Worm (Caenorhabditis elegans) whole organism, L4/young adult: ENCODE results near the gene ceh-1.

ENCODE experiments used
- W03F9.2 ChIP-seq: fragments of 150-350 bp; optimal IDR thresholded peaks from 2 replicates; lab custom pipeline; 2014; ENCODE audit warnings: missing biosample characterization, missing genetic modification characterization
- dao-5 ChIP-seq: sonication (generic microtip); optimal IDR thresholded peaks from 2 replicates; lab custom pipeline; 2016; ENCODE audit warnings: missing genotype, missing genetic modification characterization, moderate library complexity, missing compliant biosample characterization
- him-1 ChIP-seq: sonication (generic microtip); optimal IDR thresholded peaks from 2 replicates; lab custom pipeline; 2016; ENCODE audit warnings: missing genotype, missing genetic modification reagents, missing genetic modification characterization, missing compliant biosample characterization

The ceh-1 gene

DNA sequence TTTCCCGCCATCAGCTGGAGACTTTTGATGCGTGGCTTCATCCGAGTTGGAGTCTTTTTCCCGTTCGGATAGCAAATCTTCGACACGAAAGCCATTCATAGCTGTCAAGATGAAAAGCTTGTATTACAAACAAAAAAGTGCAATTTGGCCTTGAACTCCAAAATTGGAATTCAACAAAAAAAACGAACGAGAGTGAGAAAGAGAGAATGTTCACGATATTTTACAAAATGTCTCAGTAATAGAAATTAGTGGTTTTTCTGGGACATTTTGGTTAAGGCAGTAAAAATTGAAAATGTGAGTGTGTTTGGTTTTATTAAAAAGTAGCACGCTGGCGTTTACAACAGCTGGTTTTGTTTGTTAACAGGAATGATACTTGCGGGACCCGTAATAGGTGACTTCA is at the start of gene ceh-1:
Gene ceh-1, minus strand, starts transcription at position 101 of the 400 bp plus-strand sequence.
- TF ChIP-seq W03F9.2 (no peak), dao-5 (no peak), him-1 (no peak)

DNA sequence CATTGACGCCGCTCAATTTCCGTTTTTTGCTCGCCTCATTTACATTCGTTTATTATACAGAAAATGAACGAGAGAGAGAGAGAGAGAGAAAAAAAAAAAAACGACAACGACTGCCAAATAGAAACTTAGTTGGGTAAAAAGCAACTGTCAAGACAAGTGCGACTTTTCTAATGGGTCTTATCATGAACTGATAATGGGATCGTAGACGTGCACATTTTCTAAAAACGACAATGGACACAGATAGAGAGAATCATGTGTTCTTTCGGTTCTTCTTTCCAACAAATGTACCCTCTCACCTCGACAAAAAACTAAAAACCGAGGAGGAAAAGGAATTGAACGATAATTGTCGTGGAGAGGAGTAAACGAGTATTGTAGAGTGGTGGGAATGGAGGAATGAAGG is 46.1 kb upstream of the ceh-1 start:
- TF ChIP-seq W03F9.2 (no peak), him-1 (no peak)

DNA sequence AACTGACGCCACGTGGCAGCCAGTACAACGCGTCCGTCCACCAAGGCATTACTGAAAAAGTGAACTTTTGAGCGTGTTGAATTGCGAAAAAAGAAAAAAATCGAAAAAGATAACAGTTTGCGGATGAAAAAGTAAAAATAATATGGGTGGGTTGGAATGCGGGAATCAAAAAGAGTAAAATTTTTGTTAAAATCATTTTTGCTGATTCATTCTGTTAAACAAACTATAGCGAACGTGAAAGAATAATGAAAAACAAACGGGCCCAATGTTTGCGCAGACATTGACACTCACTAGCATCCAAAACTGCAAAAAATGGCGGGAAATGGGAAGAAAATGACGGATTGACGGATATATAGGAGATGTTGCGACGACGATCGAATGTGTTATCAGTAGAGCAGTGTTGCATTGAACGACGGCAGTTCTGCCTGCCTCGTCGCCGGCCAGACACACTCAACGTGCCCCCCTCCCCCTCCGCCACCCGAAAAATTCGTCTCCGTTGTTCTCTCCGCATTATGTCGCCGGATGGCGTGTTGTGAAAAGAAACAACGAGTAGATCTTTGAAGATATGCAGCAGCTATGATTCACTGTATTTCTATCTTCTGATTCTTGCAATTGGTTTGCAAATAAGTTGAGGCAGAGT is 45.6 kb upstream of the ceh-1 start, which contains the start of gene hyl-2:
Gene hyl-2, minus strand, starts transcription at position 51 of the 640 bp plus-strand sequence.
- no peak for TF ChIP-seq W03F9.2
- TF ChIP-seq him-1: no peak
- no peak for TF ChIP-seq dao-5

DNA sequence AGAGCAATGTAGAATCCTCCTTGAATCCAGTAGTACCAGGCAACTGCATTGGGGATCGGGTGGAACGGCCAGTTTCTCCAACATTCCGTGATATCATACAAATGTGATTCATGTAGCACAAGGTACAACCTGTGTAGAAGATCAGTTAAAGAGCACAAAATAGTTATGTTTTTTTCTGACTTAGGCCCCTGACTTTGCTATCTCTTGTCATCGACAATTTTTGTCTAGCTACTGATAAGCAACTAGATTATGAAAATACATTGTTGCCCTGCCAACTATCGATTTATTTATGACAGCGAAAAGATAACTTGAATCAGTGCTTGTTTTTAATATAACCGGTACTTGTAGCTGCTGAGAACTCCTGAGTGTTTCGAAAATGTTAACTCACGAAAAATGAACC is 44.3 kb upstream of the ceh-1 start:
- no peak for TF ChIP-seq W03F9.2
- no peak for TF ChIP-seq him-1
- TF ChIP-seq dao-5: no peak

DNA sequence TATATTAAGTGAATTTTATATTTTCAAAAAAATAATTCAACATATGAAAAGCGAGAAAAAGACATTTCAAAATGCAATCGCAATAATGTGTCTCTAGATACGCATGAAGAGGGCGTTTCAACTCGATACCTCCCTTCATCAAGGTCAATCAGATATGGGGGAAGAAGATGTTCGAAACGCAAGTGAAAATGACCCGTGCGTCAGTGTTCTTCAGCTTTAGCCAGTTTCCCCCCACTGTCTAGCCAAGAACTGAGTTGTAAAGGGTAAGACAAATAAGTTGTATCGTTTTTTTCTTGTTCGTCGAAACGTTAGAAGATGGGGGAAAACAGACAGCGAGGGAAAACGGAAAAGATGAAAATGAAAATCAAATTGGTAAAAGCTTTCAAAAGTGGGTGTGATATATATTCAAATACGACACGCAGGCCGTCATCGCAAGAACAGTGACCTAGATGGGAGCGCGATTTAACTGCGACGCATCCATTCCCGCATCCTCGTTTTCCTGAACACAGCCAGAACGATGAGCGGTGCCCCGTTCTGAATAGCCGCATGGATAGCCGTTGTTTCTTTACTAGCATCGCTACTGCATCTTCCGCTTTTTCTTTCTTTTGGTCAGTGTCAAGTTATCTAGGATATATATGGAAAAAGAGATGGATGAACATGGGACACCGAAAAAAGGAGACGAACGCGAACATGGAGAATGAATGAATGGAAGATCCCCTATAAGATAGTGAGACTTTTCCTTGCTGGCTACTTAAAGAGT is 40.8 kb upstream of the ceh-1 start:
- TF ChIP-seq W03F9.2 (no peak), him-1 (no peak), dao-5 (no peak)

DNA sequence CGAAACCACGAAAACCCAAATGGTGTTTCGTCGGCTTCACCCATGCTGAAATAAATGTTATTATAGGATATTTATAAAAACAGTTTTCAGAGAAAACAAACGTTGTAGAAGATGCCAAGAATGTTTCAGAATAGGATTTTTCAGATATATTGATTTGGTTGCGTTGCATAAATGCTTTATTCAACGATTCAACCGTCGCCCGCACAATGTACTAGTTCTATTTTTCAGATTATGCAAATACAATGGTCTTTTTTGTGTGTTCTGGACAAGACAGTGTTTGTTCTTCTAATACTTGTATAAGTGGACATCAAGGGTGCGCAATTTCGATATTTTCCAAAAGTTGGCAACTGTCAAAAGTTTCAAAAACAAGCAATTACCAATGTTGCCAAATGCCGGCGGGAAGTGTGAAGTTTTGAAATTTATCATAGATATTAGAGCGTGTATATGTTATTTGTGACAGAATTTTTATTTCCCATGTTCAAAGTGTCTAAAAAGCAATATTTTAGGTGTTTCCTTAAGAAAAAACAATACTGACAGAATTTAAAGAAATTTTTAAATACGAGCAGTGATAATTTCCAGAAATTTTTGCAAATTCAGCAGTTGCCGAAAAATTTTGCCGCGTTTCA is 37.3 kb upstream of the ceh-1 start, which contains the start of gene K02G10.5:
Gene K02G10.5, minus strand, starts transcription at position 51 of the 626 bp plus-strand sequence.
- TF ChIP-seq dao-5 (no peak), W03F9.2 (no peak), him-1 (no peak)

DNA sequence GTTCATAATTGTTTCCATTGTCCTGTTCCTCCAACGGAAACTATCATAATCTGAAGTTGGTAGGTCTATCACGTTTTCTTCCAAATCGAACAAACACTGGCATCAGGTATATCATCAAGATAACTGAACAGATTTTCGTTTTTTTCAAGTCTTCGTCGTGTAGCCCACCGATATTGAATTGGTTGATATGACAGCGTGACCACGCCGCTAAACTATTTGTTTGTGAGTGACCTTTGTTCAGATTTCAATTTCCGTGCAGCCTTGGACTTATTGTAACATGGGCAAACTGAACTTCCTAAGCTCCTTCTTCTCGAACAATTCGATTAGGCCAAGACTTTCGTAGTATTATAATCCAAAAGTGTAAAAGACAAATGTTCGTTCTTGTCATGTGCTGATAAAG is 31.6 kb upstream of the ceh-1 start:
- no peak for TF ChIP-seq him-1
- no peak for TF ChIP-seq dao-5
- TF ChIP-seq W03F9.2: no peak

DNA sequence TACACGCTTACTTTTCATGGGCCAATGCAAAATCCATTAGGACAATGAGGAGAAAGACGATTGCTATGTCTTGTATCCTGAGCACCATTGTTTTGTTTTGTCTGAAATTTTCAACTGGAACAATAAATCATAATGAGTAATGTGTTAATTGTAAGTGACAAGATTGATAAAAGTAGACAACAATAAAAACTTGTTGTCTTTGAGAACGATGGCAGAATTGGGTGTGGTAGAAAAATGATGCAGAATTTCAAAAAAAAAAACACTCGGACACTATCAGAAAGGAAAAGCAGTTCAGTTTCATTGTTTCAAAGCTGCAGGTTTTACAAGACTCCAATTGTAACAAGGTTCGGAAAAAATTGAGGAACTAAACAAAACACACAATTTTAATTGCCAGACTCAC is 28.7 kb upstream of the ceh-1 start, which contains the start of gene K02G10.15:
Gene K02G10.15, minus strand, starts transcription at position 101 of the 400 bp plus-strand sequence.
- TF ChIP-seq him-1 (no peak), dao-5 (no peak), W03F9.2 (no peak)

DNA sequence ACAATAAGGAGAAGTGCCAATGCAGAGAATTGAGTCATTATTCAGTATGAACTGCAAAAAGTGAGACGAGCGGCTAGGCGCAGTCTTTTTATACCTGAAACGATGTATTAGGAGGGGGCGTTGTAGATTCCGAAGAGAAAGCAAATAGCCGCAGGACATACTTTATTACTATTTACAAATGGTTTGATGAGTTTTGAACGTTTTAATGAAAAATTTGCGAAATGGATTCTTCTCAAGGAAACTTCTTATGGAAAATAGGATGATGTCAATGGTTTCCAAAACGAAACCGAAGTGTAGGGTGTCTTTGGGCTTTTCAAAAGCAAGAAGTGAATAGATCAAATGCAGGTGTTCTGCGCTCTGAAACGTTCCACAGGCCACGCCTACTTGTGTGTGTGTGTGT is 24.1 kb upstream of the ceh-1 start, which contains the start of gene flp-11:
Gene flp-11, minus strand, starts transcription at position 101 of the 400 bp plus-strand sequence.
- TF ChIP-seq him-1 (no peak), W03F9.2 (no peak), dao-5 (no peak)

DNA sequence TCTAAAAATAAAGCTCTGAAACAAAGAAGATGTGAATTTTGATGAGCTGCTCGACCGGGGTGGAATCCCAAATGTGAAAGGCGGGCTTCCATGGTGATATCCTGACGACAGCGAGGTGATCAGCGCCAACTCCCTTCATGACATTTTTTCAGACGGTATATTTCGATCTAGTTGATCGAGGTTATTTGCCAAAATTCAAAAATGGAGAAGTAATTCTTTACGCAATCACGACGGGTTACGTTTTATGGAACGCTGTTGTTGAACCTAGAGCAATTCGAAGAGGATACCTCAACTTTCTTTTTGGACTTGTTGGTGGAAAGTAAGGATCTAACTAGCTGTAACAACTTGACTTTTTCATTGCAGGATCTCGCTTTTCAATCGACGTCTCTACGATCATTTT is 22.7 kb upstream of the ceh-1 start:
- TF ChIP-seq him-1 (no peak), dao-5 (no peak), W03F9.2 (no peak)

DNA sequence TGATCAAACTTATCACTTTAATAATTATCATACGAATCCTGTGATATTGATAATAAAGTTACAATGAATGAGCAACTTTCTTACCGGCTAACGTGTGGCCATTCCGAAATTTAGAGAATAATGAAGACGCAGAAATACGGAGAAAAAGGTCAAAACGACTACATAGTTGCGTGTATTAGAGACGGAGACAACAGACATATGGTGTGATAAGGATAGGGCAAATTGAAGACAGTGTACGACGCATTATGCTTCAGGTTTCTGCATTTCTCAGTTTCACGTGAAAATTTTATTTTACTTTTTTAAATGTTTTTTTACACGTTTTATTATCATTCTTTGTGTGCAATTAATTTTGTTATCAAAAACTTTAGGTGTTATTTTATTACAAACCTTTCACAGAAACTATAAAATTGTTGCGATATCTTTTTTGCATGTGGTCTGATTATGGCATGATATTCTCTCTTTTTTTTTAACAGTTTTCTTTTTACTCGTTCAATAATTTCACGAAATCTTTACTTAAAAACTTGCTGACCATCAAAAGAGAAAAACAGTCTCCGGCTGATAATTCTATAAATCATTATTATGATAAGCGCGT is 19.3 kb upstream of the ceh-1 start, which contains the start of gene tmem-135:
Gene tmem-135, plus strand, starts transcription at position 542 of the 592 bp plus-strand sequence.
- TF ChIP-seq dao-5: no peak
- no peak for TF ChIP-seq W03F9.2
- TF ChIP-seq him-1: no peak

DNA sequence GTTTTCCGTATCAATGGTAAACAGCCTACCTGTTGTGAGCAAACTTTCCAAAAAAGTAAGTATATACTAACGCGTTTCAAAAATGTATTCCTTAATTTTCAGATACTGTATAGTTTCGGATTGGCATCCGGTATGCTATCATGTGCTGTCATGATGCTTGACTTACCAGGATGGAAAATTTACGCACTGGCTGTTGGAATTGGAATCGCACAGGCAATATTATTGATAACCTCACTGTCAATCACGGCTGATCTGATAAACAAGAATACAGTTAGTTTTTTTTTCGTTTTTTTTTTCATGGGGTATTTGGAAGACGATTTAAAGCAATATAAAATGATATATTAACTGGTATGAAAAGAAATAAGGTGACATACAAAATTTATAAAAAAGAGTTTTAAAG is 17.9 kb upstream of the ceh-1 start:
- no peak for TF ChIP-seq W03F9.2

DNA sequence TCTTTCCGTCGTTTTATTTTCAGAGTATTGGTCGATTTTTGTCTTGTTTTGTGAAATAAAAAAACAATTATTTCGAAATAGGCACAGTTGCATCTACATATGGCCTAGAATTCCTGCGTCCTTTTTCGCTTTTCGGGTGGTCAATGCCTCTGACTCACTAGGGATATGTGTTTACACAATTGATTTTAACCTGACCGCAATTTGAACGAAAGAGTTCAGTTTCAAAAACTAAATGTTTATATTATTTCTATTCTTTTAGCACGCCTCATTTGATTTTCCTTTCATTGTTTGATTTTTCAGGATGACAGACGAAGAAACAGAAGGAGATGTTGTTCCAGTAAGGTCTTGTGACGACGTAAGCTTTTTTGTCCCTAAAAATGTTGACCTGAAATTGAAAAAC is 13.8 kb upstream of the ceh-1 start, which contains the start of gene mfsd-12:
Gene mfsd-12, plus strand, starts transcription at position 301 of the 400 bp plus-strand sequence.
- no peak for TF ChIP-seq dao-5
- no peak for TF ChIP-seq him-1
- TF ChIP-seq W03F9.2: no peak

DNA sequence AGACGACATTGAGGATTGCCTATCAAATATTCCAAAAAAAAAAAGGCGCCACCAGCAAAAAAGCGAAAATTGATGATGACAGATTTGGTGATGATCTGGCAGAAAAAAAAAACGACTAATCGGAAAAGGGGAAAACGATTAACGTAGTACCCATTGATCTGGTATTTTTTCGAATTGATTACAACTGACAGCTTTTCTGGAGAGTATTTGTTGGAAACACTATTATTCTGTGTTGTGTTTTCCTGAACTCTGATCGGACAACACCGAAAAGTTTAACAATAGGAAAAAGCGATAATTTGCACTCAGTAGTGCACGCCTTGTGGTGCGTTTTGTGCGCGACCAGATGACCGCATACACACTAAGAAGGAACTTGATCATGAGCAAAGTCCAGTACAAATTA is 10.7 kb upstream of the ceh-1 start:
- no peak for TF ChIP-seq W03F9.2
- TF ChIP-seq dao-5: no peak
- no peak for TF ChIP-seq him-1

DNA sequence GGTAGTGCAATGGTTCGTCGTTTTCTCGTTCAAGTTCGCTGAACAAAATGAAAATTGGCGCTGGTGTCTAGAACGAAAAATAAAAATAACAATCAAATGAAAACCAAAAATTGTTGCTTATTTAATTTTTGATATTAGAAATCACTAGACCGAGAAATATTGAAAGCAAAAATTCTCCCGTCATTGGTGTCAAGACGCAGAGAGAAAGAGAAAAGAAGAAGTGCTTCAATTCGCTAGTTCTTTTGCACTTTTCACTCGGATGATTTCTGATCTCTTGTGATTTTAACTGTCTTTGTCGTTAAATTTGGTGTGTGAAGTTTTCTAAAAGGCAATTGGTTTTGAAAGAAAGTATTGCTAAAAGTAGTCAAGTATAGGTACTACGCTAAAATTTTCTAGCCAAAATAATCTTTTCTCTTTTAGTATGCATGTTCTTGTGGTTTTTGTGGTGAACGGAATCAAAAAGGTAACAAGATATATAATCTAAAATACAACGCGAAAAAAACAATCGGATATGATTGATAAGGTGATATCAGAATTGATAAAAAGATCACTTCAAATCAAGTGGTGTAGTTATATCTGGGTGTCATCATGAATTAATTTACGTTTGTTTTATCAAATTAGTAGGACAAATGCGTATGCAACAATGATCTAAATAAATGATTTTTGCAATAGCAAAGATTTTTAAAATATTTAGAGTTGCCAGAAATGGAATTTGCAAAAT is 9.2 kb upstream of the ceh-1 start:
- TF ChIP-seq him-1: no peak
- TF ChIP-seq dao-5: no peak
